Worm (Caenorhabditis elegans): Measurements from ENCODE around the gene usp-33.

DNA sequence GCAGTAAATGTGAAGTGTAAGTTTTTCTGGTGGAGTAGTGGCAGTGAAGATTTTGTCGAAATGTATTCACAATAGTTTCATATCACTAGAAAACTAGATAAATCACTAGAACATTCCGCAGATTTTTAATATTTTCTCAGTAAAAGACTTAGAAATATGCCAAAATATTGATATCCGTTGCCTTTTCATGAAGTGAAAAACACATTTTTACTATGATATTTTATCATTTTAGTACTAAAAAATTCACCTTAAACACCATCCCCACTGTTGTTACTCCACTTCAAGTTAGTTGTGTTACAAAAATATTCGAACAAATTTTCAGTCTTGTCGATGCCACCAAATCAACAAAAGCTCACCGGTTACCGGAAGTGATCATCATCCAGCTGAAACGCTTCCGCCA lies 2.2 kb downstream of the usp-33 start:
- no peak for TF ChIP-seq ama-1 (optimal IDR thresholded peaks at IDR 0.05)
- no peak for TF ChIP-seq B0310.2 (tag; optimal IDR thresholded peaks at IDR 0.05)
- TF ChIP-seq tbx-37 (GFP tag; conservative IDR thresholded peaks at IDR 0.05): no peak
- TF ChIP-seq hnd-1 (tag; optimal IDR thresholded peaks at IDR 0.05): no peak

Data from whole organism, early embryonic.